Worm (Caenorhabditis elegans) whole organism, L3 larva: Measurements from ENCODE around the gene dot-1.2.

Experiments
- ZK546.5 ChIP-seq: sonication (generic microtip); optimal IDR thresholded peaks from 2 replicates; lab custom pipeline; 2017; ENCODE audit warnings: missing biosample characterization, missing genetic modification characterization
- ama-1 ChIP-seq: fragments of 150-350 bp; optimal IDR thresholded peaks from 2 replicates; lab custom pipeline; 2018
- ceh-82 ChIP-seq: fragments of 150-350 bp; optimal IDR thresholded peaks from 2 replicates; lab custom pipeline; 2014; ENCODE audit warnings: missing biosample characterization, missing genetic modification characterization
- lin-15B ChIP-seq: fragments of 150-350 bp; optimal IDR thresholded peaks from 2 replicates; lab custom pipeline; 2014; ENCODE audit warnings: missing biosample characterization, missing genetic modification characterization
- mdl-1 ChIP-seq: fragments of 150-350 bp; optimal IDR thresholded peaks from 2 replicates; lab custom pipeline; 2014; ENCODE audit warnings: missing biosample characterization, missing genetic modification characterization
- nfya-1 ChIP-seq: sonication (generic microtip); optimal IDR thresholded peaks from 2 replicates; lab custom pipeline; 2017; ENCODE audit warnings: missing genetic modification characterization, mild to moderate bottlenecking, missing compliant biosample characterization, antibody characterized with exemption, moderate library complexity; ENCODE audit not compliant: insufficient read depth
- nhr-23 ChIP-seq: fragments of 150-350 bp; optimal IDR thresholded peaks from 2 replicates; lab custom pipeline; 2014; ENCODE audit warnings: missing biosample characterization, missing genetic modification reagents, missing genetic modification characterization
- nhr-237 ChIP-seq: fragments of 150-350 bp; optimal IDR thresholded peaks from 2 replicates; lab custom pipeline; 2014; ENCODE audit warnings: missing biosample characterization, missing genetic modification characterization
- nhr-25 ChIP-seq: sonication (generic microtip); optimal IDR thresholded peaks from 2 replicates; lab custom pipeline; 2017; ENCODE audit warnings: missing biosample characterization, missing genetic modification characterization
- nhr-76 ChIP-seq: fragments of 150-350 bp; sonication (generic microtip); optimal IDR thresholded peaks from 5 replicates; lab custom pipeline; 2014; ENCODE audit warnings: missing biosample characterization, missing genetic modification characterization
- nhr-77 ChIP-seq: fragments of 150-350 bp; optimal IDR thresholded peaks from 2 replicates; lab custom pipeline; 2014; ENCODE audit warnings: missing biosample characterization, missing genetic modification characterization
- pha-4 ChIP-seq: fragments of 150-350 bp; optimal IDR thresholded peaks from 2 replicates; lab custom pipeline; 2014; ENCODE audit warnings: missing biosample characterization, missing genetic modification reagents, missing genetic modification characterization
- snpc-4 ChIP-seq: fragments of 150-350 bp; optimal IDR thresholded peaks from 2 replicates; lab custom pipeline; 2014; ENCODE audit warnings: missing biosample characterization, missing genetic modification characterization
- unc-39 ChIP-seq: sonication (generic microtip); optimal IDR thresholded peaks from 4 replicates; lab custom pipeline; 2017; ENCODE audit warnings: missing biosample characterization, missing genetic modification characterization

DNA sequence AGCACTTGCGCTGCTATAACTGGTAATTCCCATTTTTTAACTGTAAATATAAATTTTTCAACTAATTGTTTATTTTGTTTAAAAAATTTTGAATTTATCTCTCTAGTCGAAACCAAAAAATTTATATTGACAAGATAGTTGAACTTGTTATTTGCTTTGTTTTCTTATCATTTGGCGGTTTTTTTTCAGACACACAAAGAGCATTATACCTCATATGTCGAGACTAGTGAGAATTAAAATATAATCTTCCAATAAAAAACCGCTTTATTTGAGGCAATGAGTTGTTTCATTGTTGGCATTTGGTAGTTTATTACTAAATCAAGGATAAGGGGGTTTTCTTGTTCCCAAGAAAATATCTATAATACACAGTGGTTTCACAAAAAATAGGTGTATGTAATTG is 39.1 kb upstream of the dot-1.2 start:
- TF ChIP-seq nhr-77 (tag; lab: Kevin White, UChicago) (no peak), unc-39 (no peak), ceh-82 (tag; lab: Kevin White, UChicago) (no peak), nhr-76 (tag; lab: Kevin White, UChicago) (no peak), mdl-1 (tag; lab: Kevin White, UChicago) (no peak), nhr-237 (no peak), nhr-23 (tag; lab: Kevin White, UChicago) (no peak), ZK546.5 (tag; lab: Kevin White, UChicago) (no peak), nfya-1 (tag; lab: Kevin White, UChicago) (no peak), lin-15B (tag; lab: Kevin White, UChicago) (no peak), snpc-4 (tag; lab: Kevin White, UChicago) (no peak), pha-4 (peak; percentile 41), ama-1 (no peak), nhr-25 (tag; lab: Kevin White, UChicago) (no peak)
